Worm (Caenorhabditis elegans) whole organism, L3 larva: ENCODE measurements around the gene C18G1.8.
A peak's percentile ranks its signal among the peaks of the same experiment; 100 is the strongest.

Source experiments
- ZK546.5 ChIP-seq: sonication (generic microtip); optimal IDR thresholded peaks from 2 replicates; lab custom pipeline; 2017; ENCODE audit warnings: missing biosample characterization, missing genetic modification characterization
- aly-2 ChIP-seq: fragments of 150-350 bp; optimal IDR thresholded peaks from 2 replicates; lab custom pipeline; 2014; ENCODE audit warnings: missing biosample characterization, missing genetic modification characterization
- ama-1 ChIP-seq: fragments of 150-350 bp; optimal IDR thresholded peaks from 2 replicates; lab custom pipeline; 2018
- ceh-16 ChIP-seq: sonication (generic microtip); optimal IDR thresholded peaks from 2 replicates; lab custom pipeline; 2017; ENCODE audit warnings: missing biosample characterization, missing genetic modification characterization
- ceh-28 ChIP-seq: fragments of 150-350 bp; optimal IDR thresholded peaks from 2 replicates; lab custom pipeline; 2014; ENCODE audit warnings: missing biosample characterization, missing genetic modification reagents, missing genetic modification characterization
- ceh-82 ChIP-seq: fragments of 150-350 bp; optimal IDR thresholded peaks from 2 replicates; lab custom pipeline; 2014; ENCODE audit warnings: missing biosample characterization, missing genetic modification characterization
- ceh-9 ChIP-seq: sonication (generic microtip); optimal IDR thresholded peaks from 2 replicates; lab custom pipeline; 2018; ENCODE audit warnings: missing biosample characterization, missing genetic modification characterization
- elt-1 ChIP-seq: fragments of 150-350 bp; optimal IDR thresholded peaks from 2 replicates; lab custom pipeline; 2014; ENCODE audit warnings: missing biosample characterization, missing genetic modification characterization
- elt-2 ChIP-seq: sonication (generic microtip); optimal IDR thresholded peaks from 2 replicates; lab custom pipeline; 2016; ENCODE audit warnings: missing genetic modification reagents, mild to moderate bottlenecking, missing genetic modification characterization, missing compliant biosample characterization
- fkh-10 ChIP-seq: sonication (generic microtip); optimal IDR thresholded peaks from 2 replicates; lab custom pipeline; 2017; ENCODE audit warnings: missing biosample characterization, missing genetic modification reagents, missing genetic modification characterization
- fkh-2 ChIP-seq: fragments of 150-350 bp; optimal IDR thresholded peaks from 2 replicates; lab custom pipeline; 2014; ENCODE audit warnings: missing biosample characterization, missing genetic modification reagents, missing genetic modification characterization
- fos-1 ChIP-seq: fragments of 150-350 bp; optimal IDR thresholded peaks from 2 replicates; lab custom pipeline; 2014; ENCODE audit warnings: missing biosample characterization, missing genetic modification characterization
- hmg-11 ChIP-seq: sonication (generic microtip); optimal IDR thresholded peaks from 2 replicates; lab custom pipeline; 2016; ENCODE audit warnings: missing genetic modification characterization, missing compliant biosample characterization
- lin-15B ChIP-seq: fragments of 150-350 bp; optimal IDR thresholded peaks from 2 replicates; lab custom pipeline; 2014; ENCODE audit warnings: missing biosample characterization, missing genetic modification characterization
- lin-39 ChIP-seq: fragments of 150-350 bp; optimal IDR thresholded peaks from 2 replicates; lab custom pipeline; 2018; ENCODE audit warnings: missing biosample characterization, missing genetic modification reagents, missing genetic modification characterization
- lsy-12 ChIP-seq: sonication (generic microtip); optimal IDR thresholded peaks from 2 replicates; lab custom pipeline; 2016; ENCODE audit warnings: mild to moderate bottlenecking, missing genetic modification characterization, missing compliant biosample characterization
- mml-1 ChIP-seq: fragments of 150-350 bp; sonication (generic microtip); optimal IDR thresholded peaks from 3 replicates; lab custom pipeline; 2014; ENCODE audit warnings: missing biosample characterization, missing genetic modification characterization
- nfya-1 ChIP-seq: sonication (generic microtip); optimal IDR thresholded peaks from 2 replicates; lab custom pipeline; 2017; ENCODE audit warnings: missing genetic modification characterization, mild to moderate bottlenecking, missing compliant biosample characterization, antibody characterized with exemption, moderate library complexity; ENCODE audit not compliant: insufficient read depth
- nhr-11 ChIP-seq: fragments of 150-350 bp; optimal IDR thresholded peaks from 2 replicates; lab custom pipeline; 2014; ENCODE audit warnings: missing biosample characterization, missing genetic modification characterization
- nhr-23 ChIP-seq: fragments of 150-350 bp; optimal IDR thresholded peaks from 2 replicates; lab custom pipeline; 2014; ENCODE audit warnings: missing biosample characterization, missing genetic modification reagents, missing genetic modification characterization
- nhr-25 ChIP-seq: sonication (generic microtip); optimal IDR thresholded peaks from 2 replicates; lab custom pipeline; 2017; ENCODE audit warnings: missing biosample characterization, missing genetic modification characterization
- nhr-28 ChIP-seq: fragments of 150-350 bp; optimal IDR thresholded peaks from 2 replicates; lab custom pipeline; 2014; ENCODE audit warnings: missing biosample characterization, missing genetic modification characterization
- nhr-43 ChIP-seq: sonication (generic microtip); optimal IDR thresholded peaks from 2 replicates; lab custom pipeline; 2016; ENCODE audit warnings: mild to moderate bottlenecking, missing genetic modification characterization, missing compliant biosample characterization; ENCODE audit not compliant: poor library complexity, severe bottlenecking
- nhr-67 ChIP-seq: fragments of 150-350 bp; optimal IDR thresholded peaks from 2 replicates; lab custom pipeline; 2014; ENCODE audit warnings: missing biosample characterization, missing genetic modification characterization
- nhr-76 ChIP-seq: fragments of 150-350 bp; sonication (generic microtip); optimal IDR thresholded peaks from 5 replicates; lab custom pipeline; 2014; ENCODE audit warnings: missing biosample characterization, missing genetic modification characterization
- nhr-77 ChIP-seq: fragments of 150-350 bp; optimal IDR thresholded peaks from 2 replicates; lab custom pipeline; 2014; ENCODE audit warnings: missing biosample characterization, missing genetic modification characterization
- pha-4 ChIP-seq: fragments of 150-350 bp; optimal IDR thresholded peaks from 2 replicates; lab custom pipeline; 2014; ENCODE audit warnings: missing biosample characterization, missing genetic modification reagents, missing genetic modification characterization
- pqm-1 ChIP-seq: fragments of 150-350 bp; optimal IDR thresholded peaks from 2 replicates; lab custom pipeline; 2017; ENCODE audit warnings: missing biosample characterization, missing genetic modification characterization, inconsistent platforms
- sea-2 ChIP-seq: fragments of 150-350 bp; sonication (generic microtip); optimal IDR thresholded peaks from 4 replicates; lab custom pipeline; 2014; ENCODE audit warnings: missing biosample characterization, missing genetic modification reagents, missing genetic modification characterization
- skn-1 ChIP-seq: fragments of 150-350 bp; optimal IDR thresholded peaks from 2 replicates; lab custom pipeline; 2014; ENCODE audit warnings: missing biosample characterization, missing genetic modification characterization
- snpc-4 ChIP-seq: fragments of 150-350 bp; optimal IDR thresholded peaks from 2 replicates; lab custom pipeline; 2014; ENCODE audit warnings: missing biosample characterization, missing genetic modification characterization
- tbx-2 ChIP-seq: sonication (generic microtip); optimal IDR thresholded peaks from 2 replicates; lab custom pipeline; 2016; ENCODE audit warnings: mild to moderate bottlenecking, missing genetic modification characterization, missing compliant biosample characterization
- unc-39 ChIP-seq: sonication (generic microtip); optimal IDR thresholded peaks from 4 replicates; lab custom pipeline; 2017; ENCODE audit warnings: missing biosample characterization, missing genetic modification characterization
- unc-62 ChIP-seq: fragments of 150-350 bp; sonication (generic microtip); optimal IDR thresholded peaks from 4 replicates; lab custom pipeline; 2014; ENCODE audit warnings: missing biosample characterization, missing genetic modification reagents, missing genetic modification characterization
- ztf-11 ChIP-seq: fragments of 150-350 bp; optimal IDR thresholded peaks from 2 replicates; lab custom pipeline; 2014; ENCODE audit warnings: missing biosample characterization, missing genetic modification characterization
- ztf-4 ChIP-seq: fragments of 150-350 bp; optimal IDR thresholded peaks from 2 replicates; lab custom pipeline; 2014; ENCODE audit warnings: missing biosample characterization, missing genetic modification characterization

The C18G1.8 gene

ce11 chrV:4766501-4766900 is at the start of gene C18G1.8:
Gene C18G1.8 (minus strand): TSS chrV:4766601.
- no peak for TF ChIP-seq aly-2 (tag; lab: Kevin White, UChicago)
- TF ChIP-seq, all 47 proteins: peak for 0

- TF ChIP-seq nfya-1 (tag; lab: Kevin White, UChicago) (peak; percentile 65), unc-39 (tag; lab: Kevin White, UChicago) (no peak)
Observed at ce11 chrV:4813825-4814224, 47.4 kb upstream of the C18G1.8 start.

ce11 chrV:4810653-4811052 is 44.3 kb upstream of the C18G1.8 start:
- no peak for TF ChIP-seq nhr-28 (tag; lab: Kevin White, UChicago)
- no peak for TF ChIP-seq elt-1
- TF ChIP-seq ama-1 (lab: Kevin White, UChicago): no peak
- no peak for TF ChIP-seq elt-2 (tag; lab: Kevin White, UChicago)
- TF ChIP-seq hmg-11 (tag; lab: Kevin White, UChicago): peak; percentile 70
- no peak for TF ChIP-seq tbx-2 (tag; lab: Kevin White, UChicago)
- peak; percentile 63 for TF ChIP-seq nfya-1 (tag; lab: Kevin White, UChicago)
- TF ChIP-seq ceh-9: no peak
- no peak for TF ChIP-seq ZK546.5 (tag; lab: Kevin White, UChicago)
- no peak for TF ChIP-seq aly-2 (tag; lab: Kevin White, UChicago)
- no peak for TF ChIP-seq skn-1 (tag; lab: Kevin White, UChicago)
- no peak for TF ChIP-seq nhr-77 (tag; lab: Kevin White, UChicago)
- no peak for TF ChIP-seq ceh-28 (tag; lab: Kevin White, UChicago)
- no peak for TF ChIP-seq ceh-16 (tag; lab: Kevin White, UChicago)
- no peak for TF ChIP-seq lsy-12 (tag; lab: Kevin White, UChicago)
- TF ChIP-seq snpc-4 (tag; lab: Kevin White, UChicago): peak; percentile 48
- TF ChIP-seq ztf-11 (tag; lab: Kevin White, UChicago): no peak
- no peak for TF ChIP-seq nhr-11 (tag; lab: Kevin White, UChicago)
- TF ChIP-seq ztf-4 (tag; lab: Kevin White, UChicago): no peak
- no peak for TF ChIP-seq unc-62 (GFP tag; lab: Kevin White, UChicago)
- TF ChIP-seq lin-39 (tag; lab: Kevin White, UChicago): peak; percentile 56
- no peak for TF ChIP-seq fkh-10 (GFP tag; lab: Kevin White, UChicago)
- no peak for TF ChIP-seq fos-1
- peak; percentile 82 for TF ChIP-seq lin-15B (tag; lab: Kevin White, UChicago)
- no peak for TF ChIP-seq nhr-23
- TF ChIP-seq nhr-67 (tag; lab: Kevin White, UChicago): no peak
- no peak for TF ChIP-seq pqm-1 (tag; lab: Kevin White, UChicago)
- TF ChIP-seq fkh-2 (tag; lab: Kevin White, UChicago): no peak
- peak; percentile 9 for TF ChIP-seq pha-4 (tag; lab: Kevin White, UChicago)
- TF ChIP-seq mml-1 (tag; lab: Kevin White, UChicago): no peak

- TF ChIP-seq nhr-25 (tag; lab: Kevin White, UChicago) (no peak), sea-2 (GFP tag; lab: Kevin White, UChicago) (no peak), nhr-43 (no peak), lin-15B (tag; lab: Kevin White, UChicago) (no peak), mml-1 (tag; lab: Kevin White, UChicago) (no peak), unc-62 (GFP tag; lab: Kevin White, UChicago) (no peak), lin-39 (tag; lab: Kevin White, UChicago) (no peak), elt-1 (no peak), nhr-76 (no peak), unc-39 (tag; lab: Kevin White, UChicago) (no peak), nhr-11 (tag; lab: Kevin White, UChicago) (no peak), elt-2 (tag; lab: Kevin White, UChicago) (no peak), ZK546.5 (tag; lab: Kevin White, UChicago) (no peak), lsy-12 (tag; lab: Kevin White, UChicago) (no peak), ceh-82 (tag; lab: Kevin White, UChicago) (no peak), hmg-11 (tag; lab: Kevin White, UChicago) (no peak), pha-4 (tag; lab: Kevin White, UChicago) (no peak), snpc-4 (tag; lab: Kevin White, UChicago) (no peak)
Observed at ce11 chrV:4806859-4807258, 40.5 kb upstream of the C18G1.8 start.
